Worm (Caenorhabditis elegans) whole organism, L2 larva: ENCODE measurements around the gene R04B5.1.
A peak's percentile ranks its signal among the peaks of the same experiment; 100 is the strongest.

Experiments used
- C34F6.9 ChIP-seq: fragments of 150-350 bp; optimal IDR thresholded peaks from 2 replicates; lab custom pipeline; 2014; ENCODE audit warnings: missing biosample characterization, missing genetic modification characterization
- F13H6.1 ChIP-seq: sonication (generic microtip); optimal IDR thresholded peaks from 2 replicates; lab custom pipeline; 2016; ENCODE audit warnings: missing genetic modification characterization, missing compliant biosample characterization
- R02D3.7 ChIP-seq: fragments of 150-350 bp; optimal IDR thresholded peaks from 2 replicates; lab custom pipeline; 2014; ENCODE audit warnings: missing biosample characterization, missing genetic modification characterization
- Y55F3AM.14 ChIP-seq: fragments of 200-800 bp; sonication (Bioruptor generic); optimal IDR thresholded peaks from 2 replicates; lab custom pipeline; 2018; ENCODE audit warnings: mild to moderate bottlenecking, missing genetic modification characterization, missing compliant biosample characterization
- ZK546.5 ChIP-seq: sonication (generic microtip); optimal IDR thresholded peaks from 2 replicates; lab custom pipeline; 2017; ENCODE audit warnings: missing biosample characterization, missing genetic modification characterization
- alr-1 ChIP-seq: fragments of 150-350 bp; optimal IDR thresholded peaks from 2 replicates; lab custom pipeline; 2014; ENCODE audit warnings: missing biosample characterization, missing genetic modification characterization
- aly-2 ChIP-seq: fragments of 150-350 bp; optimal IDR thresholded peaks from 2 replicates; lab custom pipeline; 2014; ENCODE audit warnings: missing biosample characterization, missing genetic modification characterization
- ama-1 ChIP-seq: fragments of 150-350 bp; optimal IDR thresholded peaks from 2 replicates; lab custom pipeline; 2018; ENCODE audit warnings: inconsistent platforms
- blmp-1 ChIP-seq: sonication (generic microtip); optimal IDR thresholded peaks from 2 replicates; lab custom pipeline; 2017; ENCODE audit warnings: missing genetic modification characterization, mild to moderate bottlenecking, missing compliant biosample characterization, antibody characterized with exemption, moderate library complexity; ENCODE audit not compliant: insufficient read depth
- ceh-16 ChIP-seq: fragments of 150-350 bp; optimal IDR thresholded peaks from 2 replicates; lab custom pipeline; 2014; ENCODE audit warnings: missing biosample characterization, missing genetic modification characterization
- dmd-4 ChIP-seq: sonication (generic microtip); optimal IDR thresholded peaks from 2 replicates; lab custom pipeline; 2017; ENCODE audit warnings: missing biosample characterization, missing genetic modification characterization
- egl-27 ChIP-seq: sonication (generic microtip); optimal IDR thresholded peaks from 3 replicates; lab custom pipeline; 2017; ENCODE audit warnings: missing biosample characterization, missing genetic modification reagents, missing genetic modification characterization
- gmeb-1 ChIP-seq: fragments of 150-350 bp; optimal IDR thresholded peaks from 2 replicates; lab custom pipeline; 2014; ENCODE audit warnings: missing biosample characterization, missing genetic modification characterization
- lin-11 ChIP-seq: fragments of 150-350 bp; sonication (generic microtip); optimal IDR thresholded peaks from 2 replicates; lab custom pipeline; 2014; ENCODE audit warnings: missing biosample characterization, missing genetic modification characterization, inconsistent platforms, mixed read lengths
- lin-13 ChIP-seq: fragments of 150-350 bp; optimal IDR thresholded peaks from 2 replicates; lab custom pipeline; 2014; ENCODE audit warnings: missing biosample characterization, missing genetic modification reagents, missing genetic modification characterization
- lsy-2 ChIP-seq, 2 experiments: fragments of 150-350 bp in 1 of 2; sonication (generic microtip) in 1 of 2; optimal IDR thresholded peaks; 2 replicates each; lab custom pipeline; 2014 to 2017; ENCODE audit warnings: missing biosample characterization in 2 of 2, missing genetic modification characterization in 2 of 2
- mbf-1 ChIP-seq: sonication (generic microtip); optimal IDR thresholded peaks from 2 replicates; lab custom pipeline; 2017; ENCODE audit warnings: missing biosample characterization, missing genetic modification characterization
- mdl-1 ChIP-seq, 2 experiments: fragments of 150-350 bp in 1 of 2; sonication (generic microtip) in 1 of 2; optimal IDR thresholded peaks; 2 replicates each; lab custom pipeline; 2017; ENCODE audit warnings: missing biosample characterization in 2 of 2, missing genetic modification characterization in 2 of 2
- nhr-11 ChIP-seq: fragments of 150-350 bp; optimal IDR thresholded peaks from 2 replicates; lab custom pipeline; 2014; ENCODE audit warnings: missing biosample characterization, missing genetic modification characterization
- nhr-129 ChIP-seq: fragments of 150-350 bp; optimal IDR thresholded peaks from 2 replicates; lab custom pipeline; 2014; ENCODE audit warnings: missing biosample characterization, missing genetic modification characterization
- nhr-21 ChIP-seq: fragments of 150-350 bp; optimal IDR thresholded peaks from 2 replicates; lab custom pipeline; 2014; ENCODE audit warnings: missing biosample characterization, missing genetic modification characterization
- nhr-23 ChIP-seq: fragments of 150-350 bp; optimal IDR thresholded peaks from 2 replicates; lab custom pipeline; 2014; ENCODE audit warnings: missing biosample characterization, missing genetic modification reagents, missing genetic modification characterization
- nhr-237 ChIP-seq: fragments of 150-350 bp; optimal IDR thresholded peaks from 2 replicates; lab custom pipeline; 2014; ENCODE audit warnings: missing biosample characterization, missing genetic modification characterization
- nhr-25 ChIP-seq: fragments of 150-350 bp; sonication (generic microtip); optimal IDR thresholded peaks from 3 replicates; lab custom pipeline; 2014; ENCODE audit warnings: missing biosample characterization, missing genetic modification characterization
- nhr-6 ChIP-seq: fragments of 150-350 bp; optimal IDR thresholded peaks from 2 replicates; lab custom pipeline; 2014; ENCODE audit warnings: missing biosample characterization, missing genetic modification characterization
- peb-1 ChIP-seq: fragments of 150-350 bp; optimal IDR thresholded peaks from 2 replicates; lab custom pipeline; 2014; ENCODE audit warnings: missing biosample characterization, missing genetic modification characterization
- skn-1 ChIP-seq: sonication (generic microtip); optimal IDR thresholded peaks from 2 replicates; lab custom pipeline; 2017; ENCODE audit warnings: missing biosample characterization, missing genetic modification characterization
- sma-9 ChIP-seq, 2 experiments: fragments of 150-350 bp in 1 of 2; sonication (generic microtip) in 1 of 2; optimal IDR thresholded peaks; 2 replicates each; lab custom pipeline; 2014 to 2016; ENCODE audit warnings: missing genetic modification characterization in 2 of 2, mild to moderate bottlenecking in 1 of 2, missing biosample characterization in 1 of 2, missing compliant biosample characterization in 1 of 2, missing genetic modification reagents in 1 of 2, moderate library complexity in 1 of 2
- unc-39 ChIP-seq: fragments of 150-350 bp; optimal IDR thresholded peaks from 2 replicates; lab custom pipeline; 2014; ENCODE audit warnings: missing biosample characterization, missing genetic modification characterization
- unc-55 ChIP-seq: fragments of 150-350 bp; sonication (generic microtip); optimal IDR thresholded peaks from 3 replicates; lab custom pipeline; 2014; ENCODE audit warnings: missing biosample characterization, missing genetic modification reagents, missing genetic modification characterization
- unc-62 ChIP-seq: fragments of 150-350 bp; optimal IDR thresholded peaks from 2 replicates; lab custom pipeline; 2014; ENCODE audit warnings: missing biosample characterization, missing genetic modification reagents, missing genetic modification characterization
- zag-1 ChIP-seq: fragments of 150-350 bp; optimal IDR thresholded peaks from 2 replicates; lab custom pipeline; 2014; ENCODE audit warnings: missing biosample characterization, missing genetic modification characterization
- ztf-1 ChIP-seq: fragments of 200-800 bp; sonication (Bioruptor generic); conservative IDR thresholded peaks from 2 replicates; pipeline ENCODE4 v1.3.6; 2022; ENCODE audit warnings: missing genetic modification characterization, missing compliant biosample characterization
- ztf-11 ChIP-seq: sonication (generic microtip); optimal IDR thresholded peaks from 2 replicates; lab custom pipeline; 2017; ENCODE audit warnings: missing biosample characterization, missing genetic modification characterization
- ztf-4 ChIP-seq: fragments of 150-350 bp; optimal IDR thresholded peaks from 2 replicates; lab custom pipeline; 2014; ENCODE audit warnings: missing biosample characterization, missing genetic modification characterization

R04B5.1 gene

DNA sequence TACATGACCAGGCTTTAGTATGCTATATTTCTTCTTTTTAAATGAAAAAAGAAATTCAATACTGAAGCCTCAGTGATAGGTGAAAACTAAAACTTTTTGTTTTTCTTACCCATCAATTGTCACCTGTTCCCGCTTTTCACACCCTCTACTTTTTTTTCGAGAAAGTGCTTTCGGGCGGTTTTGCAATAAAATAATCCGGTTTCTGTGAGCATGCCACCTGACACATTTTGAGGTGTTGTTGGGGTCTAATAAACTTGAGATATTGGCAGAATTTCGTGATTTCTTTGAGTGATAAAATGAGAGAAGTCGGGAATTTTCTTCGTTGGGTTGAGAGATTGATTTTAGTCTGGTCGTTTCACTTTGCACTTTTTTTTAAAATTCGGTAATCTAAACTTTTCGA, 18.1 kb downstream of the R04B5.1 start:
- no peak for TF ChIP-seq F13H6.1
- no peak for TF ChIP-seq Y55F3AM.14 (GFP tag; lab: Kevin White, UChicago)
- no peak for TF ChIP-seq nhr-23 (tag; lab: Kevin White, UChicago)
- peak; percentile 6 for TF ChIP-seq nhr-129 (tag; lab: Kevin White, UChicago)
- no peak for TF ChIP-seq egl-27
- no peak for TF ChIP-seq lin-11 (tag; lab: Kevin White, UChicago)
- no peak for TF ChIP-seq ama-1 (lab: Kevin White, UChicago)
- TF ChIP-seq unc-62 (GFP tag; lab: Kevin White, UChicago) = no peak
- no peak for TF ChIP-seq lin-13 (GFP tag; lab: Kevin White, UChicago)
- TF ChIP-seq C34F6.9 (tag; lab: Kevin White, UChicago) = peak; percentile 9

DNA sequence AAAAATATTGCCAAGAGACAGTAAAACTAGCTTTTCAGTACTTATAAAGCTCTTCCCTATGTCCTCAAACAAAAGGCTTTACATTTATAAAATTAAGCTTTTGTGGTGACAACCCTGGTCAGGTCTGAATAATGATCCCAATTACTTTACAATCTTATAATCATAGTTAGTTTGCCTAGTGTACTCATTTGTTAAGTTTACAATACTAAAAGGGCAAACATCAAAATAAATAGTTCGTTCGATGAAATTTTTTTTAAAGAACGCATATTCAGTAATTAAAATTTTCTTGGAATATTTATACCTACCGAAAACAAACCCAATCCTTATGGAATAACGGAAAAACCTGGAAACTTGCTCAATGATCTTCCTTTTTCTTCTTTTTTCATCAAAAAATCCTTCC, 19.4 kb downstream of the R04B5.1 start:
- TF ChIP-seq nhr-23 (tag; lab: Kevin White, UChicago) (no peak), F13H6.1 (no peak), peb-1 (tag; lab: Kevin White, UChicago) (no peak), skn-1 (tag; lab: Kevin White, UChicago) (no peak), unc-39 (tag; lab: Kevin White, UChicago) (no peak), ztf-11 (no peak), R02D3.7 (tag; lab: Kevin White, UChicago) (no peak), unc-62 (GFP tag; lab: Kevin White, UChicago) (no peak), ztf-1 (no peak), zag-1 (tag; lab: Kevin White, UChicago) (no peak), nhr-11 (tag; lab: Kevin White, UChicago) (no peak), blmp-1 (no peak), gmeb-1 (tag; lab: Kevin White, UChicago) (no peak), sma-9 (GFP tag; optimal IDR thresholded peaks at IDR 0.05; lab: Kevin White, UChicago) (no peak), sma-9 (tag; optimal IDR thresholded peaks at IDR 0.05; lab: Kevin White, UChicago) (no peak), nhr-237 (tag; lab: Kevin White, UChicago) (no peak), lsy-2 (tag; optimal IDR thresholded peaks at IDR 0.05; lab: Kevin White, UChicago) (no peak), mdl-1 (tag; optimal IDR thresholded peaks at IDR 0.05; lab: Kevin White, UChicago) (no peak)

ce11 chrV:10054872-10055271, 23.3 kb downstream of the R04B5.1 start, which contains the start of gene yif-1:
TSS of gene yif-1 (minus strand) at chrV:10054913.
- peak; percentile 14 to 90 for TF ChIP-seq lsy-2 (tag; optimal IDR thresholded peaks at IDR 0.05; lab: Kevin White, UChicago)
- TF ChIP-seq sma-9 (GFP tag; optimal IDR thresholded peaks at IDR 0.05; lab: Kevin White, UChicago) = no peak
- no peak for TF ChIP-seq sma-9 (tag; optimal IDR thresholded peaks at IDR 0.05; lab: Kevin White, UChicago)
- TF ChIP-seq lin-13 (GFP tag; lab: Kevin White, UChicago) = no peak
- TF ChIP-seq Y55F3AM.14 (GFP tag; lab: Kevin White, UChicago) = no peak
- no peak for TF ChIP-seq mdl-1 (tag; optimal IDR thresholded peaks at IDR 0.05; lab: Kevin White, UChicago)
- TF ChIP-seq ztf-1 = no peak
- no peak for TF ChIP-seq zag-1 (tag; lab: Kevin White, UChicago)
- no peak for TF ChIP-seq ceh-16 (tag; lab: Kevin White, UChicago)
- no peak for TF ChIP-seq mbf-1 (tag; lab: Kevin White, UChicago)
- TF ChIP-seq blmp-1 = no peak
- TF ChIP-seq ztf-11 = no peak
- no peak for TF ChIP-seq unc-62 (GFP tag; lab: Kevin White, UChicago)
- no peak for TF ChIP-seq ztf-4
- no peak for TF ChIP-seq alr-1
- TF ChIP-seq gmeb-1 (tag; lab: Kevin White, UChicago) = no peak
- no peak for TF ChIP-seq nhr-21 (tag; lab: Kevin White, UChicago)
- no peak for TF ChIP-seq ZK546.5
- TF ChIP-seq nhr-25 = no peak
- peak; percentile 24 for TF ChIP-seq unc-55
- TF ChIP-seq dmd-4 (tag; lab: Kevin White, UChicago) = no peak
- no peak for TF ChIP-seq nhr-6 (tag; lab: Kevin White, UChicago)
- TF ChIP-seq aly-2 (tag; lab: Kevin White, UChicago) = no peak
- peak; percentile 47 for TF ChIP-seq C34F6.9 (tag; lab: Kevin White, UChicago)
- TF ChIP-seq, all 48 proteins: peak for 3

ce11 chrV:10051855-10052254, 26.3 kb downstream of the R04B5.1 start, which contains the start of gene str-118:
TSS of gene str-118 (plus strand) at chrV:10052155.
- TF ChIP-seq nhr-11 (tag; lab: Kevin White, UChicago) = no peak
- no peak for TF ChIP-seq ama-1 (lab: Kevin White, UChicago)
